1 worm cellular context compared by ENCODE assay signal in genomic region chrX:9296591-9296990, ce11.
A peak's percentile ranks its signal among the peaks of the same experiment; 100 is the strongest.
TF ChIP-seq lines count a peak whose summit lies in the region.

Gene gly-13 (minus strand): TSS chrX:9296622.

TF ChIP-seq in whole organism, L1 larva, 84 proteins besides CTCF, POLR2A, EP300 and RAD21 (continued from another document):
- TF ChIP-seq aly-2 (tag; optimal IDR thresholded peaks at IDR 0.05; lab: Kevin White, UChicago) (no peak), tbx-2 (tag; optimal IDR thresholded peaks at IDR 0.05; lab: Kevin White, UChicago) (peak; percentile 17), hpl-2 (GFP tag; optimal IDR thresholded peaks at IDR 0.05; lab: Kevin White, UChicago) (no peak), isw-1 (GFP tag; IDR thresholded peaks at IDR 0.05; lab: Robert Waterston, UW) (no peak), efl-1 (optimal IDR thresholded peaks at IDR 0.05; lab: Kevin White, UChicago) (no peak), efl-1 (GFP tag; optimal IDR thresholded peaks at IDR 0.05 in 1 of 2; lab: Kevin White, UChicago) (peak in 1 of 2 experiments; percentile 57), lin-35 (GFP tag; optimal IDR thresholded peaks at IDR 0.05; lab: Kevin White, UChicago) (peak in 1 of 2 experiments; percentile 33), unc-98 (GFP tag; IDR thresholded peaks at IDR 0.05; lab: Robert Waterston, UW) (no peak), dpl-1 (GFP tag; optimal IDR thresholded peaks at IDR 0.05; lab: Kevin White, UChicago) (peak in 1 of 3 experiments; percentile 10), C16A3.4 (tag; optimal IDR thresholded peaks at IDR 0.05; lab: Kevin White, UChicago) (peak; percentile 34), dsc-1 (tag; optimal IDR thresholded peaks at IDR 0.05; lab: Kevin White, UChicago) (peak; percentile 34), C34B4.2 (tag; optimal IDR thresholded peaks at IDR 0.05; lab: Kevin White, UChicago) (no peak), skn-1 (tag; optimal IDR thresholded peaks at IDR 0.05; lab: Kevin White, UChicago) (peak; percentile 9), mdl-1 (tag; optimal IDR thresholded peaks at IDR 0.05; lab: Kevin White, UChicago) (peak in 1 of 2 experiments; percentile 49), nhr-47 (tag; optimal IDR thresholded peaks at IDR 0.05; lab: Kevin White, UChicago) (peak; percentile 32), nhr-77 (tag; optimal IDR thresholded peaks at IDR 0.05; lab: Kevin White, UChicago) (no peak), grh-1 (GFP tag; IDR thresholded peaks at IDR 0.05; lab: Robert Waterston, UW) (no peak), swsn-7 (tag; optimal IDR thresholded peaks at IDR 0.05; lab: Kevin White, UChicago) (peak; percentile 33), xbp-1 (tag; optimal IDR thresholded peaks at IDR 0.05; lab: Kevin White, UChicago) (peak; percentile 33), irx-1 (tag; optimal IDR thresholded peaks at IDR 0.05; lab: Kevin White, UChicago) (peak; percentile 5), elt-2 (tag; optimal IDR thresholded peaks at IDR 0.05; lab: Kevin White, UChicago) (no peak), snu-23 (GFP tag; optimal IDR thresholded peaks at IDR 0.05; lab: Kevin White, UChicago) (peak; percentile 51), nhr-85 (tag; lab: Kevin White, UChicago) (peak; percentile 48)
